Worm (Caenorhabditis elegans) whole organism, L3 larva: ENCODE measurements around the gene H08J19.1.

Experiments
- R02D3.7 ChIP-seq: fragments of 150-350 bp; optimal IDR thresholded peaks from 2 replicates; lab custom pipeline; 2014; ENCODE audit warnings: missing biosample characterization, missing genetic modification characterization
- ZK546.5 ChIP-seq: sonication (generic microtip); optimal IDR thresholded peaks from 2 replicates; lab custom pipeline; 2017; ENCODE audit warnings: missing biosample characterization, missing genetic modification characterization
- aly-2 ChIP-seq: fragments of 150-350 bp; optimal IDR thresholded peaks from 2 replicates; lab custom pipeline; 2014; ENCODE audit warnings: missing biosample characterization, missing genetic modification characterization
- ama-1 ChIP-seq: fragments of 150-350 bp; optimal IDR thresholded peaks from 2 replicates; lab custom pipeline; 2018
- ceh-16 ChIP-seq: sonication (generic microtip); optimal IDR thresholded peaks from 2 replicates; lab custom pipeline; 2017; ENCODE audit warnings: missing biosample characterization, missing genetic modification characterization
- ceh-28 ChIP-seq: fragments of 150-350 bp; optimal IDR thresholded peaks from 2 replicates; lab custom pipeline; 2014; ENCODE audit warnings: missing biosample characterization, missing genetic modification reagents, missing genetic modification characterization
- ceh-82 ChIP-seq: fragments of 150-350 bp; optimal IDR thresholded peaks from 2 replicates; lab custom pipeline; 2014; ENCODE audit warnings: missing biosample characterization, missing genetic modification characterization
- ceh-9 ChIP-seq: sonication (generic microtip); optimal IDR thresholded peaks from 2 replicates; lab custom pipeline; 2018; ENCODE audit warnings: missing biosample characterization, missing genetic modification characterization
- daf-12 ChIP-seq: fragments of 150-350 bp; optimal IDR thresholded peaks from 2 replicates; lab custom pipeline; 2014; ENCODE audit warnings: missing biosample characterization, missing genetic modification reagents, missing genetic modification characterization
- egl-27 ChIP-seq: sonication (generic microtip); optimal IDR thresholded peaks from 4 replicates; lab custom pipeline; 2017; ENCODE audit warnings: missing biosample characterization, missing genetic modification reagents, missing genetic modification characterization
- egl-5 ChIP-seq: fragments of 150-350 bp; optimal IDR thresholded peaks from 2 replicates; lab custom pipeline; 2017; ENCODE audit warnings: missing biosample characterization, missing genetic modification reagents, missing genetic modification characterization, inconsistent platforms
- elt-1 ChIP-seq: fragments of 150-350 bp; optimal IDR thresholded peaks from 2 replicates; lab custom pipeline; 2014; ENCODE audit warnings: missing biosample characterization, missing genetic modification characterization
- elt-2 ChIP-seq: sonication (generic microtip); optimal IDR thresholded peaks from 2 replicates; lab custom pipeline; 2016; ENCODE audit warnings: missing genetic modification reagents, mild to moderate bottlenecking, missing genetic modification characterization, missing compliant biosample characterization
- elt-3 ChIP-seq, 3 experiments: fragments of 150-350 bp in 1 of 3; sonication (generic microtip) in 2 of 3; optimal IDR thresholded peaks; 2 replicates in 2 of 3; 4 replicates in 1 of 3; lab custom pipeline; 2014 to 2017; ENCODE audit warnings: missing biosample characterization in 3 of 3, missing genetic modification characterization in 3 of 3
- eor-1 ChIP-seq, 2 experiments: fragments of 150-350 bp; optimal IDR thresholded peaks; 2 replicates each; lab custom pipeline; 2014 to 2018; ENCODE audit warnings: missing biosample characterization in 2 of 2, missing genetic modification characterization in 2 of 2
- fkh-10 ChIP-seq: sonication (generic microtip); optimal IDR thresholded peaks from 2 replicates; lab custom pipeline; 2017; ENCODE audit warnings: missing biosample characterization, missing genetic modification reagents, missing genetic modification characterization
- fkh-2 ChIP-seq: fragments of 150-350 bp; optimal IDR thresholded peaks from 2 replicates; lab custom pipeline; 2014; ENCODE audit warnings: missing biosample characterization, missing genetic modification reagents, missing genetic modification characterization
- fos-1 ChIP-seq: fragments of 150-350 bp; optimal IDR thresholded peaks from 2 replicates; lab custom pipeline; 2014; ENCODE audit warnings: missing biosample characterization, missing genetic modification characterization
- hmg-11 ChIP-seq: sonication (generic microtip); optimal IDR thresholded peaks from 2 replicates; lab custom pipeline; 2016; ENCODE audit warnings: missing genetic modification characterization, missing compliant biosample characterization
- jun-1 ChIP-seq: fragments of 150-350 bp; optimal IDR thresholded peaks from 2 replicates; lab custom pipeline; 2014; ENCODE audit warnings: missing biosample characterization, missing genetic modification reagents, missing genetic modification characterization
- lin-15B ChIP-seq: fragments of 150-350 bp; optimal IDR thresholded peaks from 2 replicates; lab custom pipeline; 2014; ENCODE audit warnings: missing biosample characterization, missing genetic modification characterization
- lin-39 ChIP-seq: fragments of 150-350 bp; optimal IDR thresholded peaks from 2 replicates; lab custom pipeline; 2018; ENCODE audit warnings: missing biosample characterization, missing genetic modification reagents, missing genetic modification characterization
- lsy-12 ChIP-seq: sonication (generic microtip); optimal IDR thresholded peaks from 2 replicates; lab custom pipeline; 2016; ENCODE audit warnings: mild to moderate bottlenecking, missing genetic modification characterization, missing compliant biosample characterization
- mdl-1 ChIP-seq: fragments of 150-350 bp; optimal IDR thresholded peaks from 2 replicates; lab custom pipeline; 2014; ENCODE audit warnings: missing biosample characterization, missing genetic modification characterization
- mml-1 ChIP-seq: fragments of 150-350 bp; sonication (generic microtip); optimal IDR thresholded peaks from 3 replicates; lab custom pipeline; 2014; ENCODE audit warnings: missing biosample characterization, missing genetic modification characterization
- nfya-1 ChIP-seq: sonication (generic microtip); optimal IDR thresholded peaks from 2 replicates; lab custom pipeline; 2017; ENCODE audit warnings: missing genetic modification characterization, mild to moderate bottlenecking, missing compliant biosample characterization, antibody characterized with exemption, moderate library complexity; ENCODE audit not compliant: insufficient read depth
- nhr-11 ChIP-seq: fragments of 150-350 bp; optimal IDR thresholded peaks from 2 replicates; lab custom pipeline; 2014; ENCODE audit warnings: missing biosample characterization, missing genetic modification characterization
- nhr-12 ChIP-seq: fragments of 150-350 bp; optimal IDR thresholded peaks from 2 replicates; lab custom pipeline; 2014; ENCODE audit warnings: missing biosample characterization, missing genetic modification characterization
- nhr-23 ChIP-seq: fragments of 150-350 bp; optimal IDR thresholded peaks from 2 replicates; lab custom pipeline; 2014; ENCODE audit warnings: missing biosample characterization, missing genetic modification reagents, missing genetic modification characterization
- nhr-237 ChIP-seq: fragments of 150-350 bp; optimal IDR thresholded peaks from 2 replicates; lab custom pipeline; 2014; ENCODE audit warnings: missing biosample characterization, missing genetic modification characterization
- nhr-25 ChIP-seq: sonication (generic microtip); optimal IDR thresholded peaks from 2 replicates; lab custom pipeline; 2017; ENCODE audit warnings: missing biosample characterization, missing genetic modification characterization
- nhr-28 ChIP-seq: fragments of 150-350 bp; optimal IDR thresholded peaks from 2 replicates; lab custom pipeline; 2014; ENCODE audit warnings: missing biosample characterization, missing genetic modification characterization
- nhr-43 ChIP-seq: sonication (generic microtip); optimal IDR thresholded peaks from 2 replicates; lab custom pipeline; 2016; ENCODE audit warnings: mild to moderate bottlenecking, missing genetic modification characterization, missing compliant biosample characterization; ENCODE audit not compliant: poor library complexity, severe bottlenecking
- nhr-67 ChIP-seq: fragments of 150-350 bp; optimal IDR thresholded peaks from 2 replicates; lab custom pipeline; 2014; ENCODE audit warnings: missing biosample characterization, missing genetic modification characterization
- nhr-76 ChIP-seq: fragments of 150-350 bp; sonication (generic microtip); optimal IDR thresholded peaks from 5 replicates; lab custom pipeline; 2014; ENCODE audit warnings: missing biosample characterization, missing genetic modification characterization
- nhr-77 ChIP-seq: fragments of 150-350 bp; optimal IDR thresholded peaks from 2 replicates; lab custom pipeline; 2014; ENCODE audit warnings: missing biosample characterization, missing genetic modification characterization
- pha-4 ChIP-seq: fragments of 150-350 bp; optimal IDR thresholded peaks from 2 replicates; lab custom pipeline; 2014; ENCODE audit warnings: missing biosample characterization, missing genetic modification reagents, missing genetic modification characterization
- pqm-1 ChIP-seq: fragments of 150-350 bp; optimal IDR thresholded peaks from 2 replicates; lab custom pipeline; 2017; ENCODE audit warnings: missing biosample characterization, missing genetic modification characterization, inconsistent platforms
- sea-2 ChIP-seq: fragments of 150-350 bp; sonication (generic microtip); optimal IDR thresholded peaks from 4 replicates; lab custom pipeline; 2014; ENCODE audit warnings: missing biosample characterization, missing genetic modification reagents, missing genetic modification characterization
- skn-1 ChIP-seq: fragments of 150-350 bp; optimal IDR thresholded peaks from 2 replicates; lab custom pipeline; 2014; ENCODE audit warnings: missing biosample characterization, missing genetic modification characterization
- snpc-4 ChIP-seq: fragments of 150-350 bp; optimal IDR thresholded peaks from 2 replicates; lab custom pipeline; 2014; ENCODE audit warnings: missing biosample characterization, missing genetic modification characterization
- tbx-2 ChIP-seq: sonication (generic microtip); optimal IDR thresholded peaks from 2 replicates; lab custom pipeline; 2016; ENCODE audit warnings: mild to moderate bottlenecking, missing genetic modification characterization, missing compliant biosample characterization
- unc-39 ChIP-seq: sonication (generic microtip); optimal IDR thresholded peaks from 4 replicates; lab custom pipeline; 2017; ENCODE audit warnings: missing biosample characterization, missing genetic modification characterization
- unc-62 ChIP-seq: fragments of 150-350 bp; sonication (generic microtip); optimal IDR thresholded peaks from 4 replicates; lab custom pipeline; 2014; ENCODE audit warnings: missing biosample characterization, missing genetic modification reagents, missing genetic modification characterization
- zag-1 ChIP-seq: fragments of 150-350 bp; optimal IDR thresholded peaks from 2 replicates; lab custom pipeline; 2014; ENCODE audit warnings: missing biosample characterization, missing genetic modification characterization
- ztf-11 ChIP-seq: fragments of 150-350 bp; optimal IDR thresholded peaks from 2 replicates; lab custom pipeline; 2014; ENCODE audit warnings: missing biosample characterization, missing genetic modification characterization
- ztf-4 ChIP-seq: fragments of 150-350 bp; optimal IDR thresholded peaks from 2 replicates; lab custom pipeline; 2014; ENCODE audit warnings: missing biosample characterization, missing genetic modification characterization

H08J19.1 gene

ce11 chrX:15607498-15608019 is 35.2 kb upstream of the H08J19.1 start, which contains the start of gene nipi-3:
TSS of gene nipi-3 (plus strand) at chrX:15607969.
- TF ChIP-seq nhr-28 (tag; lab: Kevin White, UChicago) (no peak), fos-1 (tag; lab: Kevin White, UChicago) (peak; percentile 88), zag-1 (tag; lab: Kevin White, UChicago) (peak; percentile 19), ama-1 (lab: Kevin White, UChicago) (peak; percentile 79), eor-1 (tag; optimal IDR thresholded peaks at IDR 0.05; lab: Kevin White, UChicago) (peak in 1 of 2 experiments; percentile 47), lsy-12 (tag; lab: Kevin White, UChicago) (peak; percentile 84), nhr-77 (tag; lab: Kevin White, UChicago) (peak; percentile 75), nfya-1 (peak; percentile 91), snpc-4 (tag; lab: Kevin White, UChicago) (peak; percentile 73), nhr-23 (tag; lab: Kevin White, UChicago) (peak; percentile 95), hmg-11 (tag; lab: Kevin White, UChicago) (peak; percentile 75), ceh-9 (tag; lab: Kevin White, UChicago) (no peak), elt-3 (tag; optimal IDR thresholded peaks at IDR 0.05; lab: Kevin White, UChicago) (peak; percentile 15 to 97 (median 44)), ZK546.5 (tag; lab: Kevin White, UChicago) (no peak), lin-15B (peak; percentile 68), pqm-1 (tag; lab: Kevin White, UChicago) (peak; percentile 96), nhr-43 (peak; percentile 64), ceh-82 (tag; lab: Kevin White, UChicago) (peak; percentile 27), mdl-1 (tag; lab: Kevin White, UChicago) (peak; percentile 94), sea-2 (peak; percentile 70), fkh-10 (GFP tag; lab: Kevin White, UChicago) (no peak), ztf-11 (tag; lab: Kevin White, UChicago) (no peak), jun-1 (tag; lab: Kevin White, UChicago) (peak; percentile 98), egl-27 (peak; percentile 90), nhr-67 (tag; lab: Kevin White, UChicago) (no peak), elt-1 (tag; lab: Kevin White, UChicago) (peak; percentile 76), mml-1 (no peak), skn-1 (tag; lab: Kevin White, UChicago) (peak; percentile 83), pha-4 (tag; lab: Kevin White, UChicago) (peak; percentile 92), elt-2 (tag; lab: Kevin White, UChicago) (peak; percentile 96), nhr-25 (tag; lab: Kevin White, UChicago) (peak; percentile 98), ztf-4 (tag; lab: Kevin White, UChicago) (peak; percentile 85), nhr-237 (tag; lab: Kevin White, UChicago) (no peak), lin-39 (tag; lab: Kevin White, UChicago) (peak; percentile 91), ceh-28 (peak; percentile 88), nhr-11 (tag; lab: Kevin White, UChicago) (peak; percentile 93), tbx-2 (tag; lab: Kevin White, UChicago) (peak; percentile 64), ceh-16 (tag; lab: Kevin White, UChicago) (no peak), daf-12 (tag; lab: Kevin White, UChicago) (no peak), unc-39 (tag; lab: Kevin White, UChicago) (no peak), nhr-76 (peak; percentile 72), unc-62 (peak; percentile 90), R02D3.7 (peak; percentile 71), fkh-2 (no peak), aly-2 (tag; lab: Kevin White, UChicago) (peak; percentile 12), nhr-12 (tag; lab: Kevin White, UChicago) (no peak), egl-5 (tag; lab: Kevin White, UChicago) (peak; percentile 84)
